Worm (Caenorhabditis elegans): ENCODE measurements around the gene fbxl-3.

fbxl-3 gene

ce11 chrII:5398779-5399178 lies at the start of gene fbxl-3:
TSS of gene fbxl-3 (minus strand) at chrII:5398902.
- no peak for TF ChIP-seq unc-62 (GFP tag; optimal IDR thresholded peaks at IDR 0.05)

DNA sequence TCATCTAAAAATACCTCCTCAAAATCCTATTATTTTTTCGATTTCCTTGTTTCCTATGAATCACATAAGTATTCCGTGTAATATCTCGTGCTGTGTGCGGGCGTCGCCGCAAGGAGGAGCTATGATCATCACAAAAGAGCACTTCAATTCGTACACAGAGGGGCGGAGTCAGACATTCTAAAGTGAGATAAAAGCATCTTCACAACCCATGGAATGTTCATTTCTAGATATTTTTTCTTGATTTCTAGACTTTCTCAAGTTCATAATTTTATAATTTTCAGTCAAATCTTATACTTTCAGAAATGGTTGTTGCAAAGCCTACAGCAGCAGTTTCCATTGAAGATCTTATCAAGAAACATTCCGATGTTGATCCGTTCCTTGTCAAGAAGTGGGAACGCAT lies 48.7 kb upstream of the fbxl-3 start, which contains the start of gene cex-1:
TSS of gene cex-1 (plus strand) at position 301 of the 400 bp plus-strand sequence.
- TF ChIP-seq unc-62 (GFP tag; optimal IDR thresholded peaks at IDR 0.05), result no peak

ce11 chrII:5446506-5446905 lies 47.8 kb upstream of the fbxl-3 start, which contains the start of gene nmr-1:
TSS of gene nmr-1 (minus strand) at chrII:5446606.
- TF ChIP-seq unc-62 (GFP tag; optimal IDR thresholded peaks at IDR 0.05), result no peak

DNA sequence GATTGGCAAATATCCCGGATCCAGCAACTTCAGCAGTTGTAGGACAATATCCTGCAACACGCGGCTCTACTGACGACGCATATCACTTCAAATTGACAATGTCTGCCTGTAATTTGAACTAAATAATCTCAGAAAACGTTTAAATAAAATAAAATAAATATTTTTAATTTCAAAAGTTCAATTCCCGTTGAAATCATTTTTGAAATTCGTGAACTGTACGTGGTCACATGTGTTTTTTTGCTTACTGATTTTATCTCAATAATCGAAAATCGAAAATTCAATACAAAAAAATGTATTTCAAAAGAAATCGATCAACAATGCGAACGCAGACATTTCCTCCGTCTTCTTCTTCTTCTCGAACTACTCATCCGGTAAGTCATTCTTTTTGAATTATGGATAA lies 38.9 kb upstream of the fbxl-3 start, which contains the start of gene F07F6.1:
TSS of gene F07F6.1 (plus strand) at position 301 of the 400 bp plus-strand sequence.
- no peak for TF ChIP-seq unc-62 (GFP tag; optimal IDR thresholded peaks at IDR 0.05)

- no peak for TF ChIP-seq unc-62 (GFP tag; optimal IDR thresholded peaks at IDR 0.05)
Observed at ce11 chrII:5436833-5437232, 38.1 kb upstream of the fbxl-3 start, which contains the start of gene dct-5. TSS of gene dct-5 (minus strand) at chrII:5436933.

DNA sequence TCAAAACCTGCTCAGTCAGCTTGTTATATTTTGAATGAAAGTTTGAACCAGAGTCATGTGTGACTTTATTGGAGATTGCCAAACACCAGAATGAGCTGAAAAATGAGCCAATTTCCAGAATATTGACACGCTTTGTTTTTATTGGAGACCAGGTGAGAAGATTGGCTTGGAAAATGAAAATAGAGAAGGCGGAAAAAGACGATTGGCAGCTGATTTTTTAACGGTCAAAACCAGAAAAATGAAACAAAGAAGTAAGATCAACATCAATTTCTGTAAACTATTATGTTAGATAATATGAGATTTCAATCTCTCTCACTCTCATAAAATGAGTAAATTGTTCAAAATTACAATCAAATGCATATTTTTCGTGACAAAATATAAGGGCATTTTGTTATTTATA lies 34.4 kb upstream of the fbxl-3 start, which contains the start of gene srx-114:
TSS of gene srx-114 (minus strand) at position 101 of the 400 bp plus-strand sequence.
- no peak for TF ChIP-seq unc-62 (GFP tag; optimal IDR thresholded peaks at IDR 0.05)

- TF ChIP-seq unc-62 (GFP tag; optimal IDR thresholded peaks at IDR 0.05), result no peak
Observed at ce11 chrII:5429522-5430257, 31.0 kb upstream of the fbxl-3 start, which contains the start of the genes F07F6.4 and F07F6.2. TSS of gene F07F6.4 (minus strand) at chrII:5429572. TSS of gene F07F6.2 (plus strand) at chrII:5430207.

- no peak for TF ChIP-seq unc-62 (GFP tag; optimal IDR thresholded peaks at IDR 0.05)
Observed at ce11 chrII:5426470-5426869, 27.8 kb upstream of the fbxl-3 start.

ce11 chrII:5426054-5426453 lies 27.4 kb upstream of the fbxl-3 start:
- no peak for TF ChIP-seq unc-62 (GFP tag; optimal IDR thresholded peaks at IDR 0.05)

DNA sequence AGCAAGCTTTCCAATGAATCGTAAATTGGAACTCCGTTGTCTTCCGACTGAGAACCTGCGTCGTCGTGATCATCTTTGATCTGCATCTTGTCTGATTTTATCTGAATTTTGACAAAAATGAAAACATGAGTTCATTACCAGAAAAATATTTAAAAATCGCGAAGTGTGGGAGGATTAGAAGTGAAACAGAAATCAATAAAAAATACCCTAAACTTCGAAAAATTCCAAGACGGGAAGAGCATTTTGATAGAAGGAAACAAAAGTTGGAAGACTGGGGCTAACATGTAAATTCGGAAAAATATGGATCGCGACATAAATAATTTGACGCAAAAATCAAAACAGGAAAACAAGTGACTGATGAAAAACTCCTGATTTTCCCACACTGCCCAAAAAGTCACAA lies 26.9 kb upstream of the fbxl-3 start, which contains the start of gene F07F6.8:
TSS of gene F07F6.8 (minus strand) at position 101 of the 400 bp plus-strand sequence.
- TF ChIP-seq unc-62 (GFP tag; optimal IDR thresholded peaks at IDR 0.05), result no peak

DNA sequence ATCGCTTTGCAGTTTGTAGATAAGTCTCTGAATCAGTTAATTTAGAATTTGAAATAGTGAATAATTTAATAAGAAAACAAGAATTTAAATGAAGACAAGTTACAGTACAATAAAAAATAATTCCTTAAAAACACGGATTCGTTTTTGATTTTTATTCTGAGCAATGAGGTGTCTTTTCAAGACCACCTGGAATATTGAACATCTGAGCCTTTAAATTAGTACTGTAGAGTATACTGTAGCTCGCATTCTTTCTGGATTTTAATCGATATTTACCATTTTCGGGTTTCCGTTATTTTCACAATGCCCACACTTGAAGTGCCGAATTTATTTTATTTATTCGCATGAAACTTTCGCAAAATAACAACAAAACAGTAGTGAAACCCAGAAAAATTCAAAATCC lies 25.1 kb upstream of the fbxl-3 start, which contains the start of gene F07F6.7:
TSS of gene F07F6.7 (minus strand) at position 27 of the 400 bp plus-strand sequence.
- no peak for TF ChIP-seq unc-62 (GFP tag; optimal IDR thresholded peaks at IDR 0.05)

- no peak for TF ChIP-seq unc-62 (GFP tag; optimal IDR thresholded peaks at IDR 0.05)
Observed at ce11 chrII:5420947-5421614, 22.4 kb upstream of the fbxl-3 start, which contains the start of gene tofu-6. TSS of gene tofu-6 (plus strand) at chrII:5421248.

- no peak for TF ChIP-seq unc-62 (GFP tag; optimal IDR thresholded peaks at IDR 0.05)
Observed at ce11 chrII:5418929-5419328, 20.2 kb upstream of the fbxl-3 start, which contains the start of gene EEED8.15. TSS of gene EEED8.15 (plus strand) at chrII:5419229.

ce11 chrII:5418317-5418716 lies 19.6 kb upstream of the fbxl-3 start:
- TF ChIP-seq unc-62 (GFP tag; optimal IDR thresholded peaks at IDR 0.05), result no peak

ce11 chrII:5417905-5418304 lies 19.2 kb upstream of the fbxl-3 start:
- no peak for TF ChIP-seq unc-62 (GFP tag; optimal IDR thresholded peaks at IDR 0.05)

DNA sequence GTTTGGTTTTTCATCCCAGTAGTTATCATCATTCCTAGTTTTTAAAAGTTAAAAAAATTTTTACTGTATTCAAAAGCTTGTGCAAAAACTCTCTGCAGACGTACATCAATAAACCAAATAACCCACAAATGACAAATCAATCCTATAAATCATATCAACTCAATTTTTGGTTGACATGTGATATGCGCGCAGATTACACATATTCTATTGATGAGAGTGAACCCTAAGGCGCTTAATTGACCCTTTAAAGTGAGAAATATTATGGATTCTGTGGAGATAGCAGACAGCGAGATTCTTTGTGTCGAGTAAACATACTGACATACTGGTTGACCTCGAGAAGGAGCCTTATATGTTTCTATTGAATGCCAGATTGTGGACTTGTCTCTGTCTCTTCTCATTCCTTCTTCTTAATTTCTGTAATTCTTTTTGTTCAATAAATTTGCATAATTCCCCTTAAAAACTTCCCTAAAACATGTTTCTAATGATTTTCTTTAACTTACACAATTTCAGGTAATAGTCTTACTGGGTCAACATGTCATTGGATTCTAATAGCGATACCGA lies 17.6 kb upstream of the fbxl-3 start, which contains the start of gene EEED8.2:
TSS of gene EEED8.2 (plus strand) at position 511 of the 561 bp plus-strand sequence.
- TF ChIP-seq unc-62 (GFP tag; optimal IDR thresholded peaks at IDR 0.05), result no peak

Measured in whole organism, dauer.